Worm (Caenorhabditis elegans) whole organism, L1 larva: ENCODE results near the gene C33D9.10.

Source experiments
- C04F5.9 ChIP-seq: sonication (generic microtip); optimal IDR thresholded peaks from 2 replicates; lab custom pipeline; 2016; ENCODE audit warnings: missing genetic modification characterization, missing compliant biosample characterization
- C16A3.4 ChIP-seq: fragments of 150-350 bp; optimal IDR thresholded peaks from 2 replicates; lab custom pipeline; 2014; ENCODE audit warnings: missing biosample characterization, missing genetic modification characterization
- alr-1 ChIP-seq: fragments of 200-800 bp; sonication (Bioruptor generic); optimal IDR thresholded peaks from 2 replicates; lab custom pipeline; 2018; ENCODE audit warnings: borderline replicate concordance, mild to moderate bottlenecking, missing genetic modification characterization, missing compliant biosample characterization
- aly-2 ChIP-seq: fragments of 150-350 bp; optimal IDR thresholded peaks from 2 replicates; lab custom pipeline; 2014; ENCODE audit warnings: missing biosample characterization, missing genetic modification characterization
- blmp-1 ChIP-seq: fragments of 150-350 bp; optimal IDR thresholded peaks from 2 replicates; lab custom pipeline; 2014; ENCODE audit warnings: missing biosample characterization, missing genetic modification characterization
- ceh-82 ChIP-seq, 3 experiments: fragments of 150-350 bp in 1 of 3; sonication (generic microtip) in 2 of 3; optimal IDR thresholded peaks; 2 replicates each; lab custom pipeline; 2014 to 2017; ENCODE audit warnings: missing biosample characterization in 3 of 3, missing genetic modification characterization in 3 of 3
- ceh-90 ChIP-seq: sonication (generic microtip); optimal IDR thresholded peaks from 2 replicates; lab custom pipeline; 2016; ENCODE audit warnings: missing genetic modification characterization, missing compliant biosample characterization
- dpl-1 ChIP-seq, 3 experiments: fragments of 150-350 bp in 2 of 3; sonication (generic microtip) in 1 of 3; optimal IDR thresholded peaks; 2 replicates each; lab custom pipeline; 2014 to 2017; ENCODE audit warnings: missing biosample characterization in 3 of 3, missing genetic modification characterization in 3 of 3, missing genetic modification reagents in 3 of 3
- dsc-1 ChIP-seq: sonication (generic microtip); optimal IDR thresholded peaks from 2 replicates; lab custom pipeline; 2016; ENCODE audit warnings: mild to moderate bottlenecking, missing genetic modification characterization, missing compliant biosample characterization
- efl-1 ChIP-seq, 4 experiments: fragments of 150-350 bp; optimal IDR thresholded peaks in 3 of 4; peaks in 1 of 4; 1 replicate in 1 of 4; 2 replicates in 3 of 4; lab custom pipeline; 2014; ENCODE audit warnings: missing biosample characterization in 2 of 4, missing genetic modification characterization in 2 of 4, missing genetic modification reagents in 2 of 4
- elt-3 ChIP-seq, 6 experiments: fragments of 150-350 bp in 1 of 6; sonication (generic microtip); optimal IDR thresholded peaks; 2 replicates each; lab custom pipeline; 2017 to 2018; ENCODE audit warnings: missing biosample characterization in 6 of 6, missing genetic modification characterization in 6 of 6, inconsistent platforms in 1 of 6
- ets-5 ChIP-seq: fragments of 200-800 bp; sonication (Bioruptor generic); IDR thresholded peaks from 2 replicates; pipeline ENCODE4 v1.3.6; 2022; ENCODE audit warnings: missing genetic modification characterization, missing compliant biosample characterization
- fos-1 ChIP-seq: fragments of 150-350 bp; optimal IDR thresholded peaks from 2 replicates; lab custom pipeline; 2014; ENCODE audit warnings: missing biosample characterization, missing genetic modification characterization
- hlh-17 ChIP-seq: fragments of 200-800 bp; sonication (Bioruptor generic); optimal IDR thresholded peaks from 2 replicates; lab custom pipeline; 2018; ENCODE audit warnings: missing genetic modification characterization, mild to moderate bottlenecking, missing compliant biosample characterization, moderate library complexity, borderline replicate concordance
- hlh-4 ChIP-seq: sonication (generic microtip); optimal IDR thresholded peaks from 2 replicates; lab custom pipeline; 2016; ENCODE audit warnings: mild to moderate bottlenecking, missing genetic modification characterization, missing compliant biosample characterization
- isw-1 ChIP-seq: fragments of 200-800 bp; sonication (Bioruptor generic); IDR thresholded peaks from 2 replicates; pipeline ENCODE4 v1.3.6; 2022; ENCODE audit warnings: missing genetic modification characterization, missing compliant biosample characterization
- jun-1 ChIP-seq: fragments of 150-350 bp; optimal IDR thresholded peaks from 2 replicates; lab custom pipeline; 2014; ENCODE audit warnings: missing biosample characterization, missing genetic modification reagents, missing genetic modification characterization
- lin-13 ChIP-seq: fragments of 150-350 bp; optimal IDR thresholded peaks from 2 replicates; lab custom pipeline; 2014; ENCODE audit warnings: missing biosample characterization, missing genetic modification reagents, missing genetic modification characterization
- lin-14 ChIP-seq: fragments of 200-800 bp; sonication (Bioruptor generic); optimal IDR thresholded peaks from 2 replicates; lab custom pipeline; 2018; ENCODE audit warnings: mild to moderate bottlenecking, missing genetic modification characterization, moderate library complexity, missing compliant biosample characterization
- lin-35 ChIP-seq, 2 experiments: fragments of 150-350 bp; optimal IDR thresholded peaks; 2 replicates each; lab custom pipeline; 2014; ENCODE audit warnings: missing biosample characterization in 2 of 2, missing genetic modification characterization in 2 of 2, missing genetic modification reagents in 2 of 2
- lin-39 ChIP-seq: fragments of 150-350 bp; optimal IDR thresholded peaks from 2 replicates; lab custom pipeline; 2014; ENCODE audit warnings: missing biosample characterization, missing genetic modification reagents, missing genetic modification characterization
- lsy-2 ChIP-seq, 2 experiments: fragments of 150-350 bp; optimal IDR thresholded peaks; 2 replicates each; lab custom pipeline; 2014; ENCODE audit warnings: missing biosample characterization in 2 of 2, missing genetic modification characterization in 2 of 2
- mab-9 ChIP-seq: fragments of 200-800 bp; sonication (Bioruptor generic); IDR thresholded peaks from 2 replicates; pipeline ENCODE4 v1.3.6; 2022; ENCODE audit warnings: missing genetic modification reagents, missing genetic modification characterization, missing compliant biosample characterization
- mdl-1 ChIP-seq, 2 experiments: fragments of 150-350 bp; optimal IDR thresholded peaks; 2 replicates each; lab custom pipeline; 2014 to 2017; ENCODE audit warnings: missing biosample characterization in 2 of 2, missing genetic modification characterization in 2 of 2, inconsistent platforms in 1 of 2
- nhr-20 ChIP-seq: sonication (generic microtip); optimal IDR thresholded peaks from 2 replicates; lab custom pipeline; 2016; ENCODE audit warnings: mild to moderate bottlenecking, missing genetic modification characterization, missing compliant biosample characterization
- nhr-28 ChIP-seq: fragments of 150-350 bp; optimal IDR thresholded peaks from 2 replicates; lab custom pipeline; 2014; ENCODE audit warnings: missing biosample characterization, missing genetic modification characterization
- nhr-47 ChIP-seq: sonication (generic microtip); optimal IDR thresholded peaks from 2 replicates; lab custom pipeline; 2016; ENCODE audit warnings: mild to moderate bottlenecking, missing genetic modification characterization, moderate library complexity, missing compliant biosample characterization
- nhr-71 ChIP-seq: sonication (generic microtip); optimal IDR thresholded peaks from 2 replicates; lab custom pipeline; 2016; ENCODE audit warnings: mild to moderate bottlenecking, missing genetic modification characterization, moderate library complexity, missing compliant biosample characterization
- nhr-76 ChIP-seq: sonication (generic microtip); optimal IDR thresholded peaks from 2 replicates; lab custom pipeline; 2017; ENCODE audit warnings: missing biosample characterization, missing genetic modification characterization
- nhr-85 ChIP-seq: sonication (generic microtip); peaks from one replicate; lab custom pipeline; 2016; ENCODE audit warnings: missing genetic modification characterization, inconsistent platforms, missing compliant biosample characterization
- nhr-90 ChIP-seq: sonication (generic microtip); optimal IDR thresholded peaks from 2 replicates; lab custom pipeline; 2016; ENCODE audit warnings: mild to moderate bottlenecking, missing genetic modification characterization, missing compliant biosample characterization; ENCODE audit not compliant: poor library complexity
- pag-3 ChIP-seq: sonication (generic microtip); optimal IDR thresholded peaks from 2 replicates; lab custom pipeline; 2017; ENCODE audit warnings: missing genetic modification characterization, mild to moderate bottlenecking, missing compliant biosample characterization, antibody characterized with exemption, borderline replicate concordance; ENCODE audit not compliant: insufficient read depth
- pax-3 ChIP-seq: fragments of 200-800 bp; sonication (Bioruptor generic); optimal IDR thresholded peaks from 2 replicates; lab custom pipeline; 2018; ENCODE audit warnings: mild to moderate bottlenecking, missing genetic modification characterization, moderate library complexity, missing compliant biosample characterization
- pqm-1 ChIP-seq: sonication (generic microtip); optimal IDR thresholded peaks from 3 replicates; lab custom pipeline; 2017; ENCODE audit warnings: missing biosample characterization, missing genetic modification characterization
- rnt-1 ChIP-seq: sonication (generic microtip); optimal IDR thresholded peaks from 2 replicates; lab custom pipeline; 2016; ENCODE audit warnings: mild to moderate bottlenecking, missing genetic modification characterization, moderate library complexity, missing compliant biosample characterization
- snu-23 ChIP-seq: sonication (generic microtip); optimal IDR thresholded peaks from 2 replicates; lab custom pipeline; 2016; ENCODE audit warnings: missing genetic modification characterization, missing compliant biosample characterization
- sox-4 ChIP-seq: sonication (generic microtip); optimal IDR thresholded peaks from 2 replicates; lab custom pipeline; 2016; ENCODE audit warnings: missing genetic modification characterization, missing compliant biosample characterization
- swsn-7 ChIP-seq: sonication (generic microtip); optimal IDR thresholded peaks from 2 replicates; lab custom pipeline; 2016; ENCODE audit warnings: missing genetic modification characterization, missing compliant biosample characterization
- tbx-2 ChIP-seq: sonication (generic microtip); optimal IDR thresholded peaks from 2 replicates; lab custom pipeline; 2016; ENCODE audit warnings: missing genetic modification characterization, missing compliant biosample characterization
- tlp-1 ChIP-seq: fragments of 150-350 bp; optimal IDR thresholded peaks from 2 replicates; lab custom pipeline; 2014; ENCODE audit warnings: missing biosample characterization, missing genetic modification characterization
- unc-130 ChIP-seq: fragments of 150-350 bp; optimal IDR thresholded peaks from 2 replicates; lab custom pipeline; 2017; ENCODE audit warnings: missing biosample characterization, missing genetic modification characterization, inconsistent platforms
- unc-30 ChIP-seq: sonication (generic microtip); optimal IDR thresholded peaks from 2 replicates; lab custom pipeline; 2017; ENCODE audit warnings: missing biosample characterization, missing genetic modification characterization
- unc-62 ChIP-seq: fragments of 150-350 bp; optimal IDR thresholded peaks from 2 replicates; lab custom pipeline; 2014; ENCODE audit warnings: missing biosample characterization, missing genetic modification reagents, missing genetic modification characterization
- unc-98 ChIP-seq: fragments of 200-800 bp; sonication (Bioruptor generic); IDR thresholded peaks from 2 replicates; pipeline ENCODE4 v1.3.6; 2022; ENCODE audit warnings: missing genetic modification characterization, missing compliant biosample characterization
- xbp-1 ChIP-seq: sonication (generic microtip); optimal IDR thresholded peaks from 2 replicates; lab custom pipeline; 2016; ENCODE audit warnings: missing genetic modification characterization, missing compliant biosample characterization

The C33D9.10 gene

ce11 chrIV:8830591-8830990 is 42.6 kb upstream of the C33D9.10 start, which contains the start of gene T28C6.8 (continued):
- TF ChIP-seq pag-3 (tag; lab: Kevin White, UChicago), result peak; percentile 2
- no peak for TF ChIP-seq jun-1 (tag; lab: Kevin White, UChicago)
- no peak for TF ChIP-seq unc-98 (GFP tag; lab: Robert Waterston, UW)
- TF ChIP-seq lin-39 (tag; lab: Kevin White, UChicago), result no peak
- peak; percentile 16 for TF ChIP-seq rnt-1 (tag; lab: Kevin White, UChicago)
- TF ChIP-seq blmp-1 (tag; lab: Kevin White, UChicago), result peak; percentile 88
- peak; percentile 4 for TF ChIP-seq sox-4
- TF ChIP-seq tbx-2, result no peak
- peak; percentile 8 to 49 for TF ChIP-seq lsy-2 (tag; optimal IDR thresholded peaks at IDR 0.05; lab: Kevin White, UChicago)
- TF ChIP-seq hlh-4 (tag; lab: Kevin White, UChicago), result no peak
- peak in 1 of 2 experiments; percentile 68 for TF ChIP-seq lin-35 (GFP tag; optimal IDR thresholded peaks at IDR 0.05; lab: Kevin White, UChicago)
- TF ChIP-seq tlp-1 (tag; lab: Kevin White, UChicago), result no peak
- TF ChIP-seq nhr-28 (tag; lab: Kevin White, UChicago), result no peak
- peak; percentile 32 for TF ChIP-seq unc-130 (tag; lab: Kevin White, UChicago)

DNA sequence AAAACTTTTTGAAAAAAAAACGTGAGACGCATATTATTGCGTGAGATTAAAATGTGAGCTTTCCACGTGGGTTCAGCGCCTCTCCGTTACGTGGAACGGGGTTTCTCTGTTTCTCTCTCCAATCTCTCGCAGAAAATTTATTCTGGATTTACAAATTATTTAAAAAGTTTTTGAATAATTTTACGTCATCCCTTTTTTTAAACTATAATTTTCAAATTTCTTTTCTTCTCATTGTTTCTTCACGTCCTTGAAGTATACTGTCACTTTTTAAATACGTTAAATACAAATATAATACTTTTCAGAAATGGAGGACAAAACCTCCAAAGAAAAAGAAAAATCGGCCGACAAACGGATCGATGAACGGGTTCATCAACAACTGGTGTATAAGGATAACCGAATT is 39.6 kb upstream of the C33D9.10 start, which contains the start of gene T28C6.7:
T28C6.7 (plus strand) TSS at position 301 of the 400 bp plus-strand sequence.
- TF ChIP-seq sox-4 (no peak), lin-35 (GFP tag; optimal IDR thresholded peaks at IDR 0.05; lab: Kevin White, UChicago) (no peak), ceh-90 (no peak), efl-1 (optimal IDR thresholded peaks at IDR 0.05; lab: Kevin White, UChicago) (no peak), efl-1 (GFP tag; optimal IDR thresholded peaks at IDR 0.05 in 1 of 2; lab: Kevin White, UChicago) (no peak), lin-13 (no peak), nhr-90 (no peak), aly-2 (tag; lab: Kevin White, UChicago) (no peak), nhr-76 (no peak)

- peak; percentile 44 for TF ChIP-seq nhr-20 (tag; lab: Kevin White, UChicago)
- TF ChIP-seq efl-1 (optimal IDR thresholded peaks at IDR 0.05; lab: Kevin White, UChicago), result peak; percentile 53 to 56
- TF ChIP-seq efl-1 (GFP tag; optimal IDR thresholded peaks at IDR 0.05 in 1 of 2; lab: Kevin White, UChicago), result peak in 1 of 2 experiments; percentile 94
- no peak for TF ChIP-seq pqm-1 (tag; lab: Kevin White, UChicago)
- TF ChIP-seq fos-1, result no peak
- TF ChIP-seq lin-14 (GFP tag; lab: Kevin White, UChicago), result peak; percentile 54
- no peak for TF ChIP-seq mab-9
- peak; percentile 9 for TF ChIP-seq nhr-47 (tag; lab: Kevin White, UChicago)
- peak in 1 of 2 experiments; percentile 57 for TF ChIP-seq lsy-2 (tag; optimal IDR thresholded peaks at IDR 0.05; lab: Kevin White, UChicago)
- no peak for TF ChIP-seq mdl-1 (tag; optimal IDR thresholded peaks at IDR 0.05; lab: Kevin White, UChicago)
- no peak for TF ChIP-seq ets-5
- TF ChIP-seq tbx-2, result peak; percentile 53
- TF ChIP-seq lin-39 (tag; lab: Kevin White, UChicago), result no peak
- TF ChIP-seq alr-1 (tag; lab: Kevin White, UChicago), result no peak
- no peak for TF ChIP-seq C04F5.9 (tag; lab: Kevin White, UChicago)
- no peak for TF ChIP-seq nhr-90
- peak; percentile 50 for TF ChIP-seq nhr-71 (tag; lab: Kevin White, UChicago)
- peak; percentile 19 for TF ChIP-seq C16A3.4 (tag; lab: Kevin White, UChicago)
- TF ChIP-seq pax-3, result no peak
- TF ChIP-seq elt-3 (tag; optimal IDR thresholded peaks at IDR 0.05; lab: Kevin White, UChicago), result peak in 1 of 6 experiments; percentile 39
- TF ChIP-seq hlh-17 (GFP tag; lab: Kevin White, UChicago), result no peak
- TF ChIP-seq nhr-85 (tag; lab: Kevin White, UChicago), result peak; percentile 5
- no peak for TF ChIP-seq hlh-4 (tag; lab: Kevin White, UChicago)
- TF ChIP-seq lin-35 (GFP tag; optimal IDR thresholded peaks at IDR 0.05; lab: Kevin White, UChicago), result peak; percentile 32 to 69
- TF ChIP-seq xbp-1 (tag; lab: Kevin White, UChicago), result peak; percentile 77
- no peak for TF ChIP-seq unc-30 (tag; lab: Kevin White, UChicago)
- peak; percentile 16 for TF ChIP-seq swsn-7 (tag; lab: Kevin White, UChicago)
- no peak for TF ChIP-seq unc-62 (GFP tag; lab: Kevin White, UChicago)
- peak in 2 of 3 experiments; percentile 56 for TF ChIP-seq dpl-1 (GFP tag; optimal IDR thresholded peaks at IDR 0.05; lab: Kevin White, UChicago)
- TF ChIP-seq ceh-82 (tag; optimal IDR thresholded peaks at IDR 0.05; lab: Kevin White, UChicago), result peak in 1 of 3 experiments; percentile 11
- TF ChIP-seq rnt-1 (tag; lab: Kevin White, UChicago), result peak; percentile 50
- TF ChIP-seq blmp-1 (tag; lab: Kevin White, UChicago), result peak; percentile 93
- TF ChIP-seq dsc-1 (tag; lab: Kevin White, UChicago), result peak; percentile 13
- TF ChIP-seq snu-23, result peak; percentile 51
- no peak for TF ChIP-seq isw-1 (GFP tag; lab: Robert Waterston, UW)
These were observed 38.7 kb upstream of the C33D9.10 start for ce11 chrIV:8826606-8827000.
